Worm (Caenorhabditis elegans): ENCODE data around the gene srt-49.
"Not testable (repeated sequence)": the region's sequence is repeated elsewhere in the genome, so short reads cannot be mapped to it uniquely, and the experiment has no call there.

Gene srt-49

ce11 chrIV:15098294-15098693, at the start of gene srt-49:
Gene srt-49, minus strand, starts transcription at chrIV:15098394.
- TF ChIP-seq pag-3 (tag; optimal IDR thresholded peaks at IDR 0.05; ENCODE audit: borderline replicate concordance) (no peak), ceh-19 (GFP tag; optimal IDR thresholded peaks at IDR 0.05) (no peak), pax-1 (tag; optimal IDR thresholded peaks at IDR 0.05) (no peak), pha-4 (tag; optimal IDR thresholded peaks at IDR 0.05) (no peak), ceh-34 (tag; optimal IDR thresholded peaks at IDR 0.05) (no peak), ets-4 (tag; optimal IDR thresholded peaks at IDR 0.05) (no peak), lin-11 (tag; optimal IDR thresholded peaks at IDR 0.05) (no peak), pha-2 (tag; optimal IDR thresholded peaks at IDR 0.05) (no peak), pros-1 (tag; optimal IDR thresholded peaks at IDR 0.05) (no peak), elt-2 (tag; optimal IDR thresholded peaks at IDR 0.05) (no peak), ref-2 (tag; optimal IDR thresholded peaks at IDR 0.05) (no peak), elt-4 (tag; optimal IDR thresholded peaks at IDR 0.05) (no peak), ceh-9 (tag; optimal IDR thresholded peaks at IDR 0.05) (no peak), zip-5 (tag; optimal IDR thresholded peaks at IDR 0.05) (no peak), unc-55 (GFP tag; optimal IDR thresholded peaks at IDR 0.05) (no peak)

ce11 chrIV:15147104-15147503, 48.9 kb upstream of the srt-49 start, which contains the start of gene str-78:
Gene str-78, minus strand, starts transcription at chrIV:15147204.
- TF ChIP-seq tbx-7 (tag; optimal IDR thresholded peaks at IDR 0.05): no peak
- no peak for TF ChIP-seq ref-2 (tag; optimal IDR thresholded peaks at IDR 0.05)
- TF ChIP-seq pha-2 (tag; optimal IDR thresholded peaks at IDR 0.05): no peak
- no peak for TF ChIP-seq lim-6 (tag; optimal IDR thresholded peaks at IDR 0.05)
- no peak for TF ChIP-seq unc-86 (tag; optimal IDR thresholded peaks at IDR 0.05)
- no peak for TF ChIP-seq K09A11.1 (tag; optimal IDR thresholded peaks at IDR 0.05; ENCODE audit: insufficient read depth)
- no peak for TF ChIP-seq fkh-6 (tag; optimal IDR thresholded peaks at IDR 0.05)
- no peak for TF ChIP-seq hlh-6 (tag; optimal IDR thresholded peaks at IDR 0.05)
- no peak for TF ChIP-seq ceh-19 (GFP tag; optimal IDR thresholded peaks at IDR 0.05)
- TF ChIP-seq hlh-15 (tag; optimal IDR thresholded peaks at IDR 0.05): no peak
- TF ChIP-seq F13H6.1 (tag; optimal IDR thresholded peaks at IDR 0.05): no peak
- TF ChIP-seq ceh-6 (GFP tag; optimal IDR thresholded peaks at IDR 0.05): no peak
- no peak for TF ChIP-seq pax-1 (tag; optimal IDR thresholded peaks at IDR 0.05)
- TF ChIP-seq Y22D7AL.16 (tag; optimal IDR thresholded peaks at IDR 0.05): no peak
- TF ChIP-seq ceh-14 (tag; optimal IDR thresholded peaks at IDR 0.05): no peak
- TF ChIP-seq elt-2 (tag; optimal IDR thresholded peaks at IDR 0.05): no peak
- TF ChIP-seq unc-42 (tag; optimal IDR thresholded peaks at IDR 0.05): no peak

- no peak for TF ChIP-seq elt-2 (tag; optimal IDR thresholded peaks at IDR 0.05)
- no peak for TF ChIP-seq nhr-11 (tag; optimal IDR thresholded peaks at IDR 0.05)
- TF ChIP-seq hlh-6 (tag; optimal IDR thresholded peaks at IDR 0.05): no peak
- TF ChIP-seq hlh-30 (tag; optimal IDR thresholded peaks at IDR 0.05; ENCODE audit: insufficient read depth): no peak
- no peak for TF ChIP-seq fax-1 (tag; optimal IDR thresholded peaks at IDR 0.05)
- no peak for TF ChIP-seq ceh-2 (tag; optimal IDR thresholded peaks at IDR 0.05)
- TF ChIP-seq pag-3 (tag; optimal IDR thresholded peaks at IDR 0.05; ENCODE audit: borderline replicate concordance): no peak
- no peak for TF ChIP-seq madf-2 (tag; optimal IDR thresholded peaks at IDR 0.05)
- TF ChIP-seq sdc-2 (tag; optimal IDR thresholded peaks at IDR 0.05): no peak
- no peak for TF ChIP-seq pha-2 (tag; optimal IDR thresholded peaks at IDR 0.05)
- TF ChIP-seq mec-3 (tag; optimal IDR thresholded peaks at IDR 0.05; ENCODE audit: borderline replicate concordance): no peak
- TF ChIP-seq pat-9 (tag; optimal IDR thresholded peaks at IDR 0.05): no peak
- TF ChIP-seq eyg-1 (tag; optimal IDR thresholded peaks at IDR 0.05): no peak
Measured at ce11 chrIV:15140832-15141231, 42.6 kb upstream of the srt-49 start, which contains the start of gene srg-51. Gene srg-51, minus strand, starts transcription at chrIV:15140932.

ce11 chrIV:15133899-15134298, 35.7 kb upstream of the srt-49 start, which contains the start of gene M199.8:
Gene M199.8, minus strand, starts transcription at chrIV:15133999.
- TF ChIP-seq madf-2 (tag; optimal IDR thresholded peaks at IDR 0.05); fkh-10 (GFP tag; optimal IDR thresholded peaks at IDR 0.05); pqm-1 (tag; optimal IDR thresholded peaks at IDR 0.05): not testable (repeated sequence)

All from whole organism, late embryonic.